Worm (Caenorhabditis elegans): ENCODE measurements around the gene D1053.3.
A peak's percentile ranks its signal among the peaks of the same experiment; 100 is the strongest.

Gene D1053.3

ce11 chrX:11680851-11681250 lies 56.1 kb downstream of the D1053.3 start, which contains the start of gene T04F8.7:
Gene T04F8.7, minus strand, starts transcription at chrX:11680980.
- no peak for TF ChIP-seq ama-1 (optimal IDR thresholded peaks at IDR 0.05)
- no peak for TF ChIP-seq snpc-4 (tag; optimal IDR thresholded peaks at IDR 0.05)
- peak; percentile 15 for TF ChIP-seq jun-1 (tag; optimal IDR thresholded peaks at IDR 0.05)
- no peak for TF ChIP-seq ztf-4 (tag; optimal IDR thresholded peaks at IDR 0.05)
- TF ChIP-seq pqm-1 (tag; optimal IDR thresholded peaks at IDR 0.05): peak; percentile 79
- no peak for TF ChIP-seq nhr-43 (tag; optimal IDR thresholded peaks at IDR 0.05; ENCODE audit: poor library complexity, severe bottlenecking)
- TF ChIP-seq fos-1 (tag; optimal IDR thresholded peaks at IDR 0.05): no peak
- no peak for TF ChIP-seq hmg-11 (tag; optimal IDR thresholded peaks at IDR 0.05)
- no peak for TF ChIP-seq unc-62 (GFP tag; optimal IDR thresholded peaks at IDR 0.05)
- peak; percentile 91 for TF ChIP-seq elt-2 (tag; optimal IDR thresholded peaks at IDR 0.05)
- no peak for TF ChIP-seq fkh-2 (tag; optimal IDR thresholded peaks at IDR 0.05)
- TF ChIP-seq daf-12 (tag; optimal IDR thresholded peaks at IDR 0.05): no peak
- no peak for TF ChIP-seq nhr-11 (tag; optimal IDR thresholded peaks at IDR 0.05)
- no peak for TF ChIP-seq nhr-12 (tag; optimal IDR thresholded peaks at IDR 0.05)
- TF ChIP-seq nhr-28 (tag; optimal IDR thresholded peaks at IDR 0.05): no peak
- no peak for TF ChIP-seq nhr-23 (tag; optimal IDR thresholded peaks at IDR 0.05)

Measured in whole organism, L3 larva.